Worm (Caenorhabditis elegans) whole organism, L2 larva: ENCODE measurements around the gene R144.10.

Experiments used
- C34F6.9 ChIP-seq: fragments of 150-350 bp; optimal IDR thresholded peaks from 2 replicates; lab custom pipeline; 2014; ENCODE audit warnings: missing biosample characterization, missing genetic modification characterization
- F13H6.1 ChIP-seq: sonication (generic microtip); optimal IDR thresholded peaks from 2 replicates; lab custom pipeline; 2016; ENCODE audit warnings: missing genetic modification characterization, missing compliant biosample characterization
- elt-1 ChIP-seq: fragments of 150-350 bp; optimal IDR thresholded peaks from 2 replicates; lab custom pipeline; 2014; ENCODE audit warnings: missing biosample characterization, missing genetic modification characterization
- gmeb-1 ChIP-seq: fragments of 150-350 bp; optimal IDR thresholded peaks from 2 replicates; lab custom pipeline; 2014; ENCODE audit warnings: missing biosample characterization, missing genetic modification characterization
- lin-13 ChIP-seq: fragments of 150-350 bp; optimal IDR thresholded peaks from 2 replicates; lab custom pipeline; 2014; ENCODE audit warnings: missing biosample characterization, missing genetic modification reagents, missing genetic modification characterization
- mbf-1 ChIP-seq: sonication (generic microtip); optimal IDR thresholded peaks from 2 replicates; lab custom pipeline; 2017; ENCODE audit warnings: missing biosample characterization, missing genetic modification characterization
- nhr-10 ChIP-seq: sonication (generic microtip); optimal IDR thresholded peaks from 2 replicates; lab custom pipeline; 2017; ENCODE audit warnings: missing biosample characterization, missing genetic modification characterization
- nhr-129 ChIP-seq: fragments of 150-350 bp; optimal IDR thresholded peaks from 2 replicates; lab custom pipeline; 2014; ENCODE audit warnings: missing biosample characterization, missing genetic modification characterization
- sma-3 ChIP-seq: sonication (generic microtip); optimal IDR thresholded peaks from 2 replicates; lab custom pipeline; 2016; ENCODE audit warnings: missing genetic modification reagents, missing genetic modification characterization, missing compliant biosample characterization
- unc-62 ChIP-seq: fragments of 150-350 bp; optimal IDR thresholded peaks from 2 replicates; lab custom pipeline; 2014; ENCODE audit warnings: missing biosample characterization, missing genetic modification reagents, missing genetic modification characterization

ce11 chrIII:5023642-5024041, 21.5 kb upstream of the R144.10 start:
- TF ChIP-seq lin-13 (GFP tag; lab: Kevin White, UChicago) (no peak), mbf-1 (tag; lab: Kevin White, UChicago) (no peak), F13H6.1 (tag; lab: Kevin White, UChicago) (no peak), C34F6.9 (tag; lab: Kevin White, UChicago) (no peak), gmeb-1 (tag; lab: Kevin White, UChicago) (no peak), sma-3 (GFP tag; lab: Kevin White, UChicago) (no peak), elt-1 (no peak), unc-62 (no peak), nhr-10 (tag; lab: Kevin White, UChicago) (no peak), nhr-129 (tag; lab: Kevin White, UChicago) (no peak)
